Fruit fly (Drosophila melanogaster) whole organism, wandering third instar larva: Measurements from ENCODE around the gene Mpcp2.

Experiments
- Abd-B ChIP-seq: fragments of >200 bp; optimal IDR thresholded peaks from 2 replicates; lab custom pipeline; 2017; ENCODE audit warnings: missing biosample characterization, missing genetic modification characterization
- CG32264 ChIP-seq: fragments of 200-800 bp; sonication (Bioruptor generic); optimal IDR thresholded peaks from 2 replicates; lab custom pipeline; 2016; ENCODE audit warnings: missing biosample characterization, missing genetic modification characterization
- CG9705 ChIP-seq: fragments of 200-800 bp; sonication (Bioruptor generic); optimal IDR thresholded peaks from 2 replicates; lab custom pipeline; 2018; ENCODE audit warnings: missing biosample characterization, mild to moderate bottlenecking, missing genetic modification characterization
- CrebA ChIP-seq: fragments of 200-800 bp; sonication (Bioruptor generic); optimal IDR thresholded peaks from 2 replicates; lab custom pipeline; 2016; ENCODE audit warnings: missing biosample characterization, mild to moderate bottlenecking, missing genetic modification characterization, borderline replicate concordance
- Dfd ChIP-seq: fragments of >200 bp; optimal IDR thresholded peaks from 2 replicates; lab custom pipeline; 2017; ENCODE audit warnings: missing biosample characterization, missing genetic modification characterization
- Dif ChIP-seq: fragments of 200-275, 200-300 bp; sonication (Bioruptor generic); optimal IDR thresholded peaks from 2 replicates; lab custom pipeline; 2018; ENCODE audit warnings: missing biosample characterization, missing genetic modification characterization; ENCODE audit not compliant: partially characterized antibody
- GATAd ChIP-seq: sonication (Bioruptor generic); optimal IDR thresholded peaks from 2 replicates; lab custom pipeline; 2016; ENCODE audit warnings: missing biosample characterization, missing genetic modification characterization
- HLH106 ChIP-seq: fragments of 200-800 bp; optimal IDR thresholded peaks from 3 replicates; lab custom pipeline; 2019; ENCODE audit warnings: missing biosample characterization, mild to moderate bottlenecking, missing genetic modification characterization, moderate library complexity
- Hnf4 ChIP-seq: fragments of 200-800 bp; sonication (Bioruptor generic); optimal IDR thresholded peaks from 2 replicates; lab custom pipeline; 2016; ENCODE audit warnings: missing biosample characterization, mild to moderate bottlenecking, missing genetic modification characterization
- Hr78 ChIP-seq: fragments of >200 bp; optimal IDR thresholded peaks from 2 replicates; lab custom pipeline; 2017; ENCODE audit warnings: missing biosample characterization, missing genetic modification characterization
- Hr83 ChIP-seq: fragments of 200-300 bp; sonication (Bioruptor generic); optimal IDR thresholded peaks from 2 replicates; lab custom pipeline; 2016; ENCODE audit warnings: missing biosample characterization, mild to moderate bottlenecking, missing genetic modification characterization, moderate library complexity; ENCODE audit not compliant: poor library complexity, severe bottlenecking
- Jra ChIP-seq: sonication (Bioruptor generic); optimal IDR thresholded peaks from 2 replicates; lab custom pipeline; 2016; ENCODE audit warnings: missing biosample characterization, missing genetic modification characterization
- Mio ChIP-seq: sonication (Bioruptor generic); optimal IDR thresholded peaks from 2 replicates; lab custom pipeline; 2016; ENCODE audit warnings: missing biosample characterization, missing genetic modification characterization
- Myc ChIP-seq: fragments of >200 bp; optimal IDR thresholded peaks from 2 replicates; lab custom pipeline; 2017
- N ChIP-seq: fragments of >200 bp; optimal IDR thresholded peaks from 2 replicates; lab custom pipeline; 2018; ENCODE audit warnings: missing biosample characterization, missing external identifiers, missing genetic modification characterization
- OdsH ChIP-seq: fragments of 200-800 bp; sonication (Bioruptor generic); optimal IDR thresholded peaks from 2 replicates; lab custom pipeline; 2016; ENCODE audit warnings: missing biosample characterization, mild to moderate bottlenecking, missing genetic modification characterization
- Rel ChIP-seq, 2 experiments: fragments of 200-800 bp; sonication (Bioruptor generic) in 1 of 2; optimal IDR thresholded peaks; 2 replicates in 1 of 2; 3 replicates in 1 of 2; lab custom pipeline; 2016 to 2019; ENCODE audit warnings: mild to moderate bottlenecking in 2 of 2, missing biosample characterization in 2 of 2, missing genetic modification characterization in 2 of 2, moderate library complexity in 1 of 2
- Sp1 ChIP-seq: fragments of 200-800 bp; sonication (Bioruptor generic); optimal IDR thresholded peaks from 3 replicates; lab custom pipeline; 2019; ENCODE audit warnings: missing biosample characterization, mild to moderate bottlenecking, missing genetic modification characterization, moderate library complexity
- Vsx2 ChIP-seq: fragments of 200-300, 225-300 bp; sonication (Bioruptor generic); optimal IDR thresholded peaks from 2 replicates; lab custom pipeline; 2018; ENCODE audit warnings: missing biosample characterization, missing genetic modification characterization; ENCODE audit not compliant: partially characterized antibody
- br ChIP-seq: fragments of 200-800 bp; sonication (Bioruptor generic); optimal IDR thresholded peaks from 2 replicates; lab custom pipeline; 2016; ENCODE audit warnings: missing biosample characterization, missing genetic modification characterization
- brk ChIP-seq: fragments of 200-800 bp; sonication (Bioruptor generic); optimal IDR thresholded peaks from 2 replicates; lab custom pipeline; 2016; ENCODE audit warnings: missing biosample characterization, mild to moderate bottlenecking, missing genetic modification characterization
- dl ChIP-seq, 2 experiments: fragments of 175-275, 200-275 bp in 1 of 2; fragments of 200-275 bp in 1 of 2; sonication (Bioruptor generic); optimal IDR thresholded peaks; lab custom pipeline; 2018; ENCODE audit warnings: mild to moderate bottlenecking in 2 of 2, missing biosample characterization in 2 of 2, missing genetic modification characterization in 2 of 2, moderate library complexity in 2 of 2; ENCODE audit not compliant: partially characterized antibody in 2 of 2, insufficient read depth in 1 of 2
- dmrt93B ChIP-seq: fragments of 200-800 bp; sonication (Bioruptor generic); optimal IDR thresholded peaks from 2 replicates; lab custom pipeline; 2018; ENCODE audit warnings: missing biosample characterization, mild to moderate bottlenecking, missing genetic modification characterization
- dsf ChIP-seq: sonication (Bioruptor generic); optimal IDR thresholded peaks from 2 replicates; lab custom pipeline; 2016; ENCODE audit warnings: missing biosample characterization, missing genetic modification characterization, borderline replicate concordance
- ey ChIP-seq: fragments of 200-800 bp; sonication (Bioruptor generic); optimal IDR thresholded peaks from 2 replicates; lab custom pipeline; 2016; ENCODE audit warnings: missing biosample characterization, missing genetic modification characterization
- foxo ChIP-seq, 2 experiments: fragments of 200-800 bp; sonication (Bioruptor generic); optimal IDR thresholded peaks; 2 replicates in 1 of 2; 3 replicates in 1 of 2; lab custom pipeline; 2016 to 2017; ENCODE audit warnings: missing biosample characterization in 2 of 2, missing genetic modification characterization in 2 of 2
- fru ChIP-seq: fragments of 200-800 bp; sonication (Bioruptor generic); optimal IDR thresholded peaks from 3 replicates; lab custom pipeline; 2016; ENCODE audit warnings: missing biosample characterization, mild to moderate bottlenecking, missing genetic modification characterization
- h ChIP-seq: fragments of 200-800 bp; sonication (Bioruptor generic); optimal IDR thresholded peaks from 3 replicates; lab custom pipeline; 2016; ENCODE audit warnings: missing biosample characterization, mild to moderate bottlenecking, missing genetic modification characterization
- jim ChIP-seq: fragments of 175-275, 200-325 bp; sonication (Bioruptor generic); optimal IDR thresholded peaks from 2 replicates; lab custom pipeline; 2016; ENCODE audit warnings: missing biosample characterization, mild to moderate bottlenecking, missing genetic modification characterization
- lola ChIP-seq: fragments of >200 bp; optimal IDR thresholded peaks from 2 replicates; lab custom pipeline; 2017; ENCODE audit warnings: missing biosample characterization, missing genetic modification characterization
- pan ChIP-seq: fragments of >200 bp; optimal IDR thresholded peaks from 2 replicates; lab custom pipeline; 2017
- psq ChIP-seq: fragments of 200-800 bp; sonication (Bioruptor generic); optimal IDR thresholded peaks from 3 replicates; lab custom pipeline; 2017; ENCODE audit warnings: missing biosample characterization, mild to moderate bottlenecking, missing genetic modification characterization, moderate library complexity
- rgr ChIP-seq: fragments of 200-800 bp; sonication (Bioruptor generic); optimal IDR thresholded peaks from 3 replicates; lab custom pipeline; 2016; ENCODE audit warnings: missing biosample characterization, mild to moderate bottlenecking, missing genetic modification characterization
- sage ChIP-seq: fragments of 200-800 bp; sonication (Bioruptor generic); optimal IDR thresholded peaks from 2 replicates; lab custom pipeline; 2016; ENCODE audit warnings: missing biosample characterization, mild to moderate bottlenecking, missing genetic modification characterization
- sv ChIP-seq: fragments of 200-800 bp; sonication (Bioruptor generic); optimal IDR thresholded peaks from 3 replicates; lab custom pipeline; 2016; ENCODE audit warnings: missing biosample characterization, missing genetic modification characterization
- tai ChIP-seq: sonication (Bioruptor generic); optimal IDR thresholded peaks from 2 replicates; lab custom pipeline; 2016; ENCODE audit warnings: missing biosample characterization, missing genetic modification characterization
- usp ChIP-seq: fragments of >200 bp; optimal IDR thresholded peaks from 2 replicates; lab custom pipeline; 2017; ENCODE audit warnings: missing biosample characterization, missing genetic modification characterization
- woc ChIP-seq: sonication (Bioruptor generic); optimal IDR thresholded peaks from 2 replicates; lab custom pipeline; 2016; ENCODE audit warnings: missing biosample characterization, mild to moderate bottlenecking, missing genetic modification characterization

Gene Mpcp2

dm6 chr3L:14536042-14536684, 1.3 kb upstream of the Mpcp2 start, which contains the start of the genes bbg and CG43246:
Gene bbg, minus strand, starts transcription at chr3L:14536276.
Gene CG43246, plus strand, starts transcription at chr3L:14536634.
- TF ChIP-seq N (GFP tag; lab: Kevin White, UChicago): no peak
- no peak for TF ChIP-seq jim (GFP tag; lab: Kevin White, UChicago)
- TF ChIP-seq dsf: no peak
- no peak for TF ChIP-seq Dif (GFP tag; lab: Kevin White, UChicago)
- TF ChIP-seq woc: no peak
- TF ChIP-seq Hr78 (GFP tag; lab: Kevin White, UChicago): no peak
- no peak for TF ChIP-seq pan (lab: Kevin White, UChicago)
- TF ChIP-seq psq: no peak
- no peak for TF ChIP-seq GATAd (GFP tag; lab: Kevin White, UChicago)
- no peak for TF ChIP-seq Vsx2 (GFP tag; lab: Kevin White, UChicago)
- TF ChIP-seq, all 38 proteins: peak for 0

- no peak for TF ChIP-seq Vsx2 (GFP tag; lab: Kevin White, UChicago)
- TF ChIP-seq Mio: peak; percentile 39
- peak; percentile 27 for TF ChIP-seq woc
- no peak for TF ChIP-seq GATAd (GFP tag; lab: Kevin White, UChicago)
- no peak for TF ChIP-seq Jra (GFP tag; lab: Kevin White, UChicago)
- TF ChIP-seq fru (GFP tag; lab: Kevin White, UChicago): peak; percentile 22
- no peak for TF ChIP-seq Dif (GFP tag; lab: Kevin White, UChicago)
- TF ChIP-seq h (GFP tag; lab: Kevin White, UChicago): peak; percentile 61
- TF ChIP-seq N (GFP tag; lab: Kevin White, UChicago): no peak
- no peak for TF ChIP-seq ey (GFP tag; lab: Kevin White, UChicago)
- TF ChIP-seq HLH106: no peak
- peak; percentile 74 for TF ChIP-seq Hr83 (GFP tag; lab: Kevin White, UChicago)
- peak; percentile 12 for TF ChIP-seq Sp1
- no peak for TF ChIP-seq sv (GFP tag; lab: Kevin White, UChicago)
- no peak for TF ChIP-seq Abd-B (GFP tag; lab: Kevin White, UChicago)
- TF ChIP-seq Myc (lab: Kevin White, UChicago): no peak
- no peak for TF ChIP-seq tai (GFP tag; lab: Kevin White, UChicago)
- TF ChIP-seq CG32264: no peak
- peak in 1 of 2 experiments; percentile 37 for TF ChIP-seq foxo (GFP tag; optimal IDR thresholded peaks at IDR 0.05; lab: Kevin White, UChicago)
- TF ChIP-seq CrebA (GFP tag; lab: Kevin White, UChicago): no peak
- no peak for TF ChIP-seq dmrt93B (GFP tag; lab: Kevin White, UChicago)
- peak; percentile 47 for TF ChIP-seq rgr (GFP tag; lab: Kevin White, UChicago)
- no peak for TF ChIP-seq Rel (GFP tag; optimal IDR thresholded peaks at IDR 0.05; lab: Kevin White, UChicago)
- peak; percentile 84 for TF ChIP-seq Rel (tag; optimal IDR thresholded peaks at IDR 0.05; lab: Kevin White, UChicago)
- TF ChIP-seq psq: no peak
- peak; percentile 44 for TF ChIP-seq br
- no peak for TF ChIP-seq Hr78 (GFP tag; lab: Kevin White, UChicago)
- no peak for TF ChIP-seq usp
- peak; percentile 35 for TF ChIP-seq Hnf4
- no peak for TF ChIP-seq Dfd
- TF ChIP-seq dl (GFP tag; optimal IDR thresholded peaks at IDR 0.05; lab: Kevin White, UChicago; ENCODE audit: insufficient read depth in 1 of 2, partially characterized antibody in 2 of 2): no peak
- TF ChIP-seq jim (GFP tag; lab: Kevin White, UChicago): peak; percentile 22
- no peak for TF ChIP-seq sage
- TF ChIP-seq lola: no peak
- TF ChIP-seq OdsH: peak; percentile 43
- no peak for TF ChIP-seq pan (lab: Kevin White, UChicago)
- TF ChIP-seq CG9705 (GFP tag; lab: Kevin White, UChicago): no peak
- no peak for TF ChIP-seq dsf
- no peak for TF ChIP-seq brk
These were observed 6.7 kb downstream of the Mpcp2 start for dm6 chr3L:14543971-14544655.
